Worm (Caenorhabditis elegans): Measurements from ENCODE around the gene zipt-3.

- TF ChIP-seq zip-8 (tag; optimal IDR thresholded peaks at IDR 0.05), result no peak
- no peak for TF ChIP-seq lin-13 (tag; optimal IDR thresholded peaks at IDR 0.05)
- TF ChIP-seq pha-4 (tag; optimal IDR thresholded peaks at IDR 0.05), result no peak
- TF ChIP-seq nhr-237 (tag; optimal IDR thresholded peaks at IDR 0.05), result no peak
- peak; percentile 23 for TF ChIP-seq elt-3 (tag; optimal IDR thresholded peaks at IDR 0.05)
- TF ChIP-seq unc-62 (GFP tag; optimal IDR thresholded peaks at IDR 0.05), result no peak
- no peak for TF ChIP-seq ceh-83 (GFP tag; optimal IDR thresholded peaks at IDR 0.05)
Observed at ce11 chrII:5712126-5712525, 5.8 kb upstream of the zipt-3 start.
